Worm (Caenorhabditis elegans): ENCODE data around the gene R12B2.13.

DNA sequence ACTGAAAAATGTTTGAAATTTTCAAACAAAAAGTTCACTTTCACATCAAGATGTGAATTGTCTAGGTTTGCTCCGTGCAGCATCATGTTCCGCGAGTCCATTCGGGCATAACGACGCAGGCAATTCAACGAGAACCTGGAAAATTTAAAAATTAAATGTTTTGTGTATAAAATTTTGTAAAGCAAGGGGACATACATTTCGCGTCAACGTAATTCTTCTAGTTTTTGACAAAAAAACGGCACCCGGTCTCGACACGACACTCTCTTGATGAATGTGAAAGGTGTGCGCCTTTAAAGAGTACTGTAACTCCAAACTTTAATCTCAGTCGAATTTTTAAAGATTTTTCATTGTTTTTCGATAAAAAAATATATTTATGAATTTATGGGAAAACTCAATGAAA lies 777 bp upstream of the R12B2.13 start, which contains the start of gene R12B2.6:
- TF ChIP-seq syd-9 (tag; optimal IDR thresholded peaks at IDR 0.05) (no peak), mec-3 (tag; optimal IDR thresholded peaks at IDR 0.05; ENCODE audit: borderline replicate concordance) (no peak), rnt-1 (tag; optimal IDR thresholded peaks at IDR 0.05) (no peak), pha-2 (tag; optimal IDR thresholded peaks at IDR 0.05) (no peak), nfya-1 (tag; optimal IDR thresholded peaks at IDR 0.05) (no peak), gmeb-2 (tag; optimal IDR thresholded peaks at IDR 0.05) (no peak), fkh-10 (GFP tag; optimal IDR thresholded peaks at IDR 0.05) (no peak), ceh-48 (tag; optimal IDR thresholded peaks at IDR 0.05) (no peak), pqm-1 (tag; optimal IDR thresholded peaks at IDR 0.05) (no peak), pha-4 (tag; optimal IDR thresholded peaks at IDR 0.05) (no peak)

Measured in whole organism, late embryonic.